Worm (Caenorhabditis elegans) whole organism, L3 larva: ENCODE results near the gene F45F2.9.

Source experiments
- elt-2 ChIP-seq: sonication (generic microtip); optimal IDR thresholded peaks from 2 replicates; lab custom pipeline; 2016; ENCODE audit warnings: missing genetic modification reagents, mild to moderate bottlenecking, missing genetic modification characterization, missing compliant biosample characterization
- elt-3 ChIP-seq, 3 experiments: fragments of 150-350 bp in 1 of 3; sonication (generic microtip) in 2 of 3; optimal IDR thresholded peaks; 2 replicates in 2 of 3; 4 replicates in 1 of 3; lab custom pipeline; 2014 to 2017; ENCODE audit warnings: missing biosample characterization in 3 of 3, missing genetic modification characterization in 3 of 3
- fos-1 ChIP-seq: fragments of 150-350 bp; optimal IDR thresholded peaks from 2 replicates; lab custom pipeline; 2014; ENCODE audit warnings: missing biosample characterization, missing genetic modification characterization
- lin-39 ChIP-seq: fragments of 150-350 bp; optimal IDR thresholded peaks from 2 replicates; lab custom pipeline; 2018; ENCODE audit warnings: missing biosample characterization, missing genetic modification reagents, missing genetic modification characterization
- mdl-1 ChIP-seq: fragments of 150-350 bp; optimal IDR thresholded peaks from 2 replicates; lab custom pipeline; 2014; ENCODE audit warnings: missing biosample characterization, missing genetic modification characterization
- nhr-11 ChIP-seq: fragments of 150-350 bp; optimal IDR thresholded peaks from 2 replicates; lab custom pipeline; 2014; ENCODE audit warnings: missing biosample characterization, missing genetic modification characterization
- nhr-12 ChIP-seq: fragments of 150-350 bp; optimal IDR thresholded peaks from 2 replicates; lab custom pipeline; 2014; ENCODE audit warnings: missing biosample characterization, missing genetic modification characterization
- sea-2 ChIP-seq: fragments of 150-350 bp; sonication (generic microtip); optimal IDR thresholded peaks from 4 replicates; lab custom pipeline; 2014; ENCODE audit warnings: missing biosample characterization, missing genetic modification reagents, missing genetic modification characterization
- snpc-4 ChIP-seq: fragments of 150-350 bp; optimal IDR thresholded peaks from 2 replicates; lab custom pipeline; 2014; ENCODE audit warnings: missing biosample characterization, missing genetic modification characterization
- unc-39 ChIP-seq: sonication (generic microtip); optimal IDR thresholded peaks from 4 replicates; lab custom pipeline; 2017; ENCODE audit warnings: missing biosample characterization, missing genetic modification characterization
- zag-1 ChIP-seq: fragments of 150-350 bp; optimal IDR thresholded peaks from 2 replicates; lab custom pipeline; 2014; ENCODE audit warnings: missing biosample characterization, missing genetic modification characterization

- peak; percentile 39 for TF ChIP-seq lin-39 (tag; lab: Kevin White, UChicago)
- TF ChIP-seq mdl-1 (tag; lab: Kevin White, UChicago): no peak
- TF ChIP-seq elt-3 (tag; optimal IDR thresholded peaks at IDR 0.05; lab: Kevin White, UChicago): no peak
- TF ChIP-seq nhr-11 (tag; lab: Kevin White, UChicago): no peak
- no peak for TF ChIP-seq unc-39 (tag; lab: Kevin White, UChicago)
- TF ChIP-seq elt-2 (tag; lab: Kevin White, UChicago): no peak
- no peak for TF ChIP-seq snpc-4 (tag; lab: Kevin White, UChicago)
- TF ChIP-seq sea-2 (GFP tag; lab: Kevin White, UChicago): no peak
- TF ChIP-seq nhr-12 (tag; lab: Kevin White, UChicago): no peak
- TF ChIP-seq fos-1: no peak
- no peak for TF ChIP-seq zag-1
Observed at ce11 chrV:8518283-8518682, 5.0 kb upstream of the F45F2.9 start.
